Fruit fly (Drosophila melanogaster) whole organism, embryonic: Measurements from ENCODE around the gene JMJD5.

Experiments
- Ada2b ChIP-seq: fragments of 200-800 bp; sonication (Bioruptor generic); IDR thresholded peaks from 2 replicates; pipeline ENCODE4 v1.3.6; 2022; ENCODE audit warnings: missing biosample characterization, missing genetic modification characterization
- Atf3 ChIP-seq: fragments of 200-800 bp; sonication (Bioruptor generic); optimal IDR thresholded peaks from 3 replicates; lab custom pipeline; 2016; ENCODE audit warnings: missing biosample characterization, missing genetic modification characterization
- Bteb2 ChIP-seq: fragments of 200-800 bp; sonication (Bioruptor generic); optimal IDR thresholded peaks from 2 replicates; lab custom pipeline; 2016; ENCODE audit warnings: missing biosample characterization, missing genetic modification characterization
- CG10431 ChIP-seq: fragments of 200-800 bp; sonication (Bioruptor generic); optimal IDR thresholded peaks from 3 replicates; lab custom pipeline; 2018; ENCODE audit warnings: missing biosample characterization, mild to moderate bottlenecking, missing genetic modification characterization
- CG11723 ChIP-seq: fragments of 200-800 bp; sonication (Bioruptor generic); optimal IDR thresholded peaks from 2 replicates; lab custom pipeline; 2017; ENCODE audit warnings: missing biosample characterization, mild to moderate bottlenecking, missing genetic modification characterization
- CG12236 ChIP-seq: fragments of 200-800 bp; sonication (Bioruptor generic); optimal IDR thresholded peaks from 2 replicates; lab custom pipeline; 2016; ENCODE audit warnings: missing biosample characterization, missing genetic modification characterization
- CG12744 ChIP-seq: fragments of 200-800 bp; sonication (Bioruptor generic); optimal IDR thresholded peaks from 2 replicates; lab custom pipeline; 2016; ENCODE audit warnings: missing biosample characterization, missing genetic modification characterization
- CG16779 ChIP-seq: fragments of 200-800 bp; sonication (Bioruptor generic); IDR thresholded peaks from 2 replicates; pipeline ENCODE4 v1.3.6; 2022; ENCODE audit warnings: missing biosample characterization, missing genetic modification characterization
- CG17359 ChIP-seq: fragments of 200-800 bp; sonication (Bioruptor generic); optimal IDR thresholded peaks from 3 replicates; lab custom pipeline; 2018; ENCODE audit warnings: missing biosample characterization, mild to moderate bottlenecking, missing genetic modification characterization, moderate library complexity
- CG17385 ChIP-seq: fragments of 200-800 bp; sonication (Bioruptor generic); optimal IDR thresholded peaks from 3 replicates; lab custom pipeline; 2018; ENCODE audit warnings: missing biosample characterization, mild to moderate bottlenecking, missing genetic modification characterization
- CG17802 ChIP-seq: fragments of 200-800 bp; sonication (Bioruptor generic); optimal IDR thresholded peaks from 2 replicates; lab custom pipeline; 2018; ENCODE audit warnings: missing biosample characterization, mild to moderate bottlenecking, missing genetic modification characterization, moderate library complexity
- CG17829 ChIP-seq: fragments of 200-800 bp; optimal IDR thresholded peaks from 2 replicates; lab custom pipeline; 2019; ENCODE audit warnings: missing biosample characterization, mild to moderate bottlenecking, missing genetic modification characterization, moderate library complexity
- CG2875 ChIP-seq: fragments of 200-800 bp; sonication (Bioruptor generic); optimal IDR thresholded peaks from 2 replicates; lab custom pipeline; 2017; ENCODE audit warnings: missing biosample characterization, mild to moderate bottlenecking, missing genetic modification characterization, missing genetic modification reagents
- CG2889 ChIP-seq: fragments of 200-800 bp; sonication (Bioruptor generic); IDR thresholded peaks from 3 replicates; pipeline ENCODE4 v1.3.6; 2022; ENCODE audit warnings: missing biosample characterization, missing genetic modification characterization
- CG33213 ChIP-seq: fragments of 200-800 bp; sonication (Bioruptor generic); optimal IDR thresholded peaks from 3 replicates; lab custom pipeline; 2016; ENCODE audit warnings: missing biosample characterization, missing genetic modification characterization
- CG4707 ChIP-seq: fragments of 200-800 bp; sonication (Bioruptor generic); optimal IDR thresholded peaks from 2 replicates; lab custom pipeline; 2018; ENCODE audit warnings: missing biosample characterization, mild to moderate bottlenecking, missing genetic modification characterization, moderate library complexity
- CG6765 ChIP-seq: fragments of 200-800 bp; sonication (Bioruptor generic); optimal IDR thresholded peaks from 3 replicates; lab custom pipeline; 2017; ENCODE audit warnings: missing biosample characterization, mild to moderate bottlenecking, missing genetic modification characterization
- CG7839 ChIP-seq: fragments of 200-800 bp; sonication (Bioruptor generic); optimal IDR thresholded peaks from 3 replicates; lab custom pipeline; 2018; ENCODE audit warnings: missing biosample characterization, mild to moderate bottlenecking, missing genetic modification characterization, moderate library complexity
- CG7987 ChIP-seq: fragments of 200-800 bp; sonication (Bioruptor generic); optimal IDR thresholded peaks from 2 replicates; lab custom pipeline; 2018; ENCODE audit warnings: missing biosample characterization, mild to moderate bottlenecking, missing genetic modification characterization, moderate library complexity
- CG8765 ChIP-seq: fragments of 200-800 bp; sonication (Bioruptor generic); IDR thresholded peaks from 2 replicates; pipeline ENCODE4 v1.3.6; 2022; ENCODE audit warnings: missing biosample characterization, missing genetic modification characterization
- CG8944 ChIP-seq: fragments of 200-800 bp; sonication (Bioruptor generic); optimal IDR thresholded peaks from 3 replicates; lab custom pipeline; 2016; ENCODE audit warnings: missing biosample characterization, missing genetic modification characterization
- Dad ChIP-seq: fragments of 200-800 bp; sonication (Bioruptor generic); optimal IDR thresholded peaks from 3 replicates; lab custom pipeline; 2016; ENCODE audit warnings: missing biosample characterization, missing genetic modification characterization
- Dfd ChIP-seq, 2 experiments: fragments of >200 bp; optimal IDR thresholded peaks; 2 replicates each; lab custom pipeline; 2017; ENCODE audit warnings: missing biosample characterization in 2 of 2, missing genetic modification characterization in 2 of 2
- Fer1 ChIP-seq: fragments of 200-800 bp; sonication (Bioruptor generic); optimal IDR thresholded peaks from 2 replicates; lab custom pipeline; 2017; ENCODE audit warnings: missing biosample characterization, mild to moderate bottlenecking, missing genetic modification characterization
- H15 ChIP-seq: fragments of 200-800 bp; sonication (Bioruptor generic); IDR thresholded peaks from 3 replicates; pipeline ENCODE4 v1.3.6; 2022; ENCODE audit warnings: missing biosample characterization, missing genetic modification characterization
- HLH4C ChIP-seq: fragments of 200-800 bp; sonication (Bioruptor generic); IDR thresholded peaks from 3 replicates; pipeline ENCODE4 v1.3.6; 2022; ENCODE audit warnings: missing biosample characterization, missing genetic modification characterization; ENCODE audit not compliant: partially characterized antibody
- Hr3 ChIP-seq: fragments of 200-800 bp; sonication (Bioruptor generic); optimal IDR thresholded peaks from 3 replicates; lab custom pipeline; 2016; ENCODE audit warnings: missing biosample characterization, missing genetic modification characterization
- Hsf ChIP-seq: fragments of 200-800 bp; sonication (Bioruptor generic); optimal IDR thresholded peaks from 3 replicates; lab custom pipeline; 2016; ENCODE audit warnings: missing biosample characterization, missing genetic modification characterization
- Lhr ChIP-seq: fragments of 200-800 bp; sonication (Bioruptor generic); optimal IDR thresholded peaks from 3 replicates; lab custom pipeline; 2017; ENCODE audit warnings: mild to moderate bottlenecking, missing biosample characterization, missing genetic modification reagents, missing genetic modification characterization
- MTF-1 ChIP-seq: fragments of 200-800 bp; sonication (Bioruptor generic); optimal IDR thresholded peaks from 2 replicates; lab custom pipeline; 2018; ENCODE audit warnings: missing biosample characterization, mild to moderate bottlenecking, missing genetic modification characterization, borderline replicate concordance
- Mes4 ChIP-seq: fragments of 200-800 bp; sonication (Bioruptor generic); optimal IDR thresholded peaks from 2 replicates; lab custom pipeline; 2016; ENCODE audit warnings: missing biosample characterization, missing genetic modification characterization
- TFAM ChIP-seq: fragments of 200-800 bp; sonication (Bioruptor generic); optimal IDR thresholded peaks from 2 replicates; lab custom pipeline; 2017; ENCODE audit warnings: missing biosample characterization, missing genetic modification characterization, inconsistent platforms
- ato ChIP-seq: fragments of 200-800 bp; sonication (Bioruptor generic); IDR thresholded peaks from 2 replicates; pipeline ENCODE4 v1.3.6; 2022; ENCODE audit warnings: missing biosample characterization, missing genetic modification characterization; ENCODE audit not compliant: partially characterized antibody
- bigmax ChIP-seq: fragments of 200-800 bp; sonication (Bioruptor generic); optimal IDR thresholded peaks from 2 replicates; lab custom pipeline; 2018; ENCODE audit warnings: missing biosample characterization, mild to moderate bottlenecking, missing genetic modification characterization
- bsh ChIP-seq, 2 experiments: fragments of 200-800 bp; sonication (Bioruptor generic); optimal IDR thresholded peaks; 2 replicates each; lab custom pipeline; 2017 to 2018; ENCODE audit warnings: mild to moderate bottlenecking in 2 of 2, missing biosample characterization in 2 of 2, missing genetic modification characterization in 2 of 2, moderate library complexity in 1 of 2
- crc ChIP-seq: fragments of 200-800 bp; sonication (Bioruptor generic); optimal IDR thresholded peaks from 2 replicates; lab custom pipeline; 2016; ENCODE audit warnings: missing biosample characterization, missing genetic modification characterization
- en ChIP-seq: fragments of 200-800 bp; sonication (Bioruptor generic); optimal IDR thresholded peaks from 2 replicates; lab custom pipeline; 2016; ENCODE audit warnings: missing biosample characterization, missing genetic modification characterization
- fd64A ChIP-seq: fragments of 200-800 bp; sonication (Bioruptor generic); optimal IDR thresholded peaks from 3 replicates; lab custom pipeline; 2018; ENCODE audit warnings: missing biosample characterization, mild to moderate bottlenecking, missing genetic modification characterization
- grau ChIP-seq: fragments of 200-800 bp; optimal IDR thresholded peaks from 3 replicates; lab custom pipeline; 2019; ENCODE audit warnings: missing biosample characterization, mild to moderate bottlenecking, missing genetic modification characterization, moderate library complexity
- ham ChIP-seq: fragments of 200-800 bp; sonication (Bioruptor generic); IDR thresholded peaks from 2 replicates; pipeline ENCODE4 v1.3.6; 2022; ENCODE audit warnings: missing biosample characterization, missing genetic modification characterization
- jumu ChIP-seq: fragments of 200-800 bp; sonication (Bioruptor generic); optimal IDR thresholded peaks from 3 replicates; lab custom pipeline; 2016; ENCODE audit warnings: missing biosample characterization, missing genetic modification characterization
- psq ChIP-seq: fragments of 200-800 bp; sonication (Bioruptor generic); optimal IDR thresholded peaks from 2 replicates; lab custom pipeline; 2017; ENCODE audit warnings: missing biosample characterization, missing genetic modification characterization
- scrt ChIP-seq: fragments of 200-800 bp; sonication (Bioruptor generic); optimal IDR thresholded peaks from 2 replicates; lab custom pipeline; 2018; ENCODE audit warnings: missing biosample characterization, mild to moderate bottlenecking, missing genetic modification characterization, moderate library complexity
- sob ChIP-seq: fragments of 200-800 bp; sonication (Bioruptor generic); IDR thresholded peaks from 2 replicates; pipeline ENCODE4 v1.3.6; 2022; ENCODE audit warnings: missing biosample characterization, missing genetic modification characterization
- tll ChIP-seq, 2 experiments: fragments of 200-800 bp in 1 of 2; fragments of >200 bp in 1 of 2; sonication (Bioruptor generic) in 1 of 2; optimal IDR thresholded peaks; 2 replicates each; lab custom pipeline; 2017 to 2019; ENCODE audit warnings: missing biosample characterization in 2 of 2, missing genetic modification characterization in 2 of 2, mild to moderate bottlenecking in 1 of 2, moderate library complexity in 1 of 2
- z ChIP-seq: fragments of 200-800 bp; sonication (Bioruptor generic); IDR thresholded peaks from 3 replicates; pipeline ENCODE4 v1.3.6; 2022; ENCODE audit warnings: missing biosample characterization, missing genetic modification characterization

The JMJD5 gene

DNA sequence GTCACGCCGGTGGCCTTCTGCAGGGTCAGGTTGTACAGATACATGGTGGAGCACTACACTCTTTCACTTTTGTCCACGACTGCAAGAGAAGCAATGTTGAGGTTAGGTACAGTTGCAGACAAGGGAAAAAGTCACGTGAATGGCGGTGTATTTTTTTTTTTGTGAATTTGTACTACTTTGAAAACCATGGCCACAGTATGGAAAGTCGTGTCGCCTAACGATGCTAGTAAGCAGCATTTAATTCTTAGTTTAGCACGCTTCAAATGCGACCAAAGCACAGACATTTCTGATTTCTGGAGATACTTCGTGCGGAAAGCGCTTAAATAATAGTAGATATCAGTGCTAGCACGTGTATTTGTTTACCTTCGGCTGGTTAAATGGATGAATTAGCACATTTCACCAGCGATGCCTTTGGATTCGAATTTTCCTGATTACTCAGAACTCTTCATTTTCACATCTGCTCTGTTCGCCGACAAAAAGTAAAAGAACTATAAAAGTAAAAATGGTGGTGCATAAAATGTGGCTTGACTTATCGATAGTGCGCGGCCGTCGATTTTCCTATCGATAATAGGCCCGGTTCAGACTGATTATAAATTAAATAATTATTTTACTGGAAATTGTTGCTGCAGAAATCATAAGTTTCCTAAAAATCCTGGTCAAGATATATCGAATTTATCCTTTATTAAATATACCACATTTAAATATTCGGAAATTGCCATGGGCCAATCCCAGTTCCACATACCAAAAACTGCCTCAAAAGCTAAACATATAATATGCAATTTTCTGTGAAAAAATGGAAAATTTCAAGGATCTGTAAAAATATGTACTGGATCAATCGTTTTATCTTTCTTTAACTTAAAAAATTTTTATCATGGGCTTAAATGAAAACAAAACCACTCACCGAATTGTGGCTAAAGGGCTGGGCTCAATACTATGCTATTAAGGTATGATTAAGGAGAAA lies 8.0 kb downstream of the JMJD5 start, which contains the start of gene Sf3b3 (continued):
- TF ChIP-seq CG17385 (GFP tag; lab: Kevin White, UChicago) (no peak), psq (GFP tag; lab: Kevin White, UChicago) (no peak), tll (GFP tag; optimal IDR thresholded peaks at IDR 0.05; lab: Kevin White, UChicago) (no peak), CG11723 (GFP tag; lab: Kevin White, UChicago) (no peak), Ada2b (GFP tag; lab: Robert Waterston, UW) (peak; percentile 32; the same call in 1 of the 2 replicates), Dfd (GFP tag; optimal IDR thresholded peaks at IDR 0.05; lab: Kevin White, UChicago) (no peak), CG2875 (GFP tag; lab: Kevin White, UChicago) (no peak), CG12236 (GFP tag; lab: Kevin White, UChicago) (no peak), CG17802 (peak; percentile 99), Hr3 (GFP tag; lab: Kevin White, UChicago) (no peak), CG7839 (peak; percentile 21), CG8765 (GFP tag; lab: Robert Waterston, UW) (no peak), sob (GFP tag; lab: Robert Waterston, UW) (peak; percentile 53), jumu (no peak), Bteb2 (GFP tag; lab: Kevin White, UChicago) (no peak), Lhr (GFP tag; lab: Kevin White, UChicago) (no peak), z (GFP tag; lab: Robert Waterston, UW) (no peak), fd64A (no peak), scrt (GFP tag; lab: Kevin White, UChicago) (no peak), crc (GFP tag; lab: Kevin White, UChicago) (no peak), Fer1 (GFP tag; lab: Kevin White, UChicago) (peak; percentile 43), CG10431 (no peak), Dad (no peak), TFAM (GFP tag; lab: Kevin White, UChicago) (no peak), ato (GFP tag; lab: Robert Waterston, UW) (peak; percentile 64), CG33213 (no peak), CG6765 (GFP tag; lab: Kevin White, UChicago) (no peak), Hsf (no peak), bigmax (GFP tag; lab: Kevin White, UChicago) (peak; percentile 91), Atf3 (GFP tag; lab: Kevin White, UChicago) (no peak), ham (GFP tag; lab: Robert Waterston, UW) (no peak), CG7987 (GFP tag; lab: Kevin White, UChicago) (peak; percentile 28), grau (tag; lab: Kevin White, UChicago) (no peak), MTF-1 (GFP tag; lab: Kevin White, UChicago) (no peak), Mes4 (GFP tag; lab: Kevin White, UChicago) (no peak), CG2889 (GFP tag; lab: Robert Waterston, UW) (no peak), CG16779 (GFP tag; lab: Robert Waterston, UW) (no peak), H15 (GFP tag; lab: Robert Waterston, UW) (no peak), CG8944 (no peak), bsh (GFP tag; optimal IDR thresholded peaks at IDR 0.05; lab: Kevin White, UChicago) (no peak), CG17359 (tag; lab: Kevin White, UChicago) (no peak), en (GFP tag; lab: Kevin White, UChicago) (no peak), CG17829 (tag; lab: Kevin White, UChicago) (peak; percentile 42), CG12744 (GFP tag; lab: Kevin White, UChicago) (no peak), CG4707 (GFP tag; lab: Kevin White, UChicago) (no peak), HLH4C (GFP tag; lab: Robert Waterston, UW) (peak; percentile 48; the same call in 2 of the 3 replicates)
